Worm (Caenorhabditis elegans): ENCODE measurements around the gene C35A5.8.

C35A5.8 gene

ce11 chrV:10571523-10571922 is 45.8 kb upstream of the C35A5.8 start:
- peak in 1 of 2 experiments; percentile 18 for TF ChIP-seq lin-35 (GFP tag; optimal IDR thresholded peaks at IDR 0.05)
- peak; percentile 2 for TF ChIP-seq nhr-20 (tag; optimal IDR thresholded peaks at IDR 0.05)
- TF ChIP-seq zag-1 (tag; optimal IDR thresholded peaks at IDR 0.05): no peak
- TF ChIP-seq lin-14 (GFP tag; optimal IDR thresholded peaks at IDR 0.05): peak; percentile 59
- no peak for TF ChIP-seq ets-5 (GFP tag; IDR thresholded peaks at IDR 0.05)
- TF ChIP-seq elt-3 (tag; optimal IDR thresholded peaks at IDR 0.05): peak in 2 of 6 experiments; percentile 44 to 65
- peak in 1 of 2 experiments; percentile 2 for TF ChIP-seq lsy-2 (tag; optimal IDR thresholded peaks at IDR 0.05)
- no peak for TF ChIP-seq grh-1 (GFP tag; IDR thresholded peaks at IDR 0.05)
- no peak for TF ChIP-seq mep-1 (tag; optimal IDR thresholded peaks at IDR 0.05)
- TF ChIP-seq nhr-85 (tag): peak; percentile 76
- TF ChIP-seq ztf-11 (tag; optimal IDR thresholded peaks at IDR 0.05): no peak
- TF ChIP-seq blmp-1 (tag; optimal IDR thresholded peaks at IDR 0.05): peak; percentile 70

- no peak for TF ChIP-seq lin-14 (GFP tag; optimal IDR thresholded peaks at IDR 0.05)
- no peak for TF ChIP-seq vab-15 (tag; optimal IDR thresholded peaks at IDR 0.05)
These were observed 42.8 kb upstream of the C35A5.8 start for ce11 chrV:10568496-10568895.

ce11 chrV:10564830-10565365 is 39.2 kb upstream of the C35A5.8 start, which contains the start of gene cat-4:
cat-4 (plus strand) TSS chrV:10564880.
- TF ChIP-seq elt-2 (tag; optimal IDR thresholded peaks at IDR 0.05) (peak; percentile 80), ceh-82 (tag; optimal IDR thresholded peaks at IDR 0.05) (no peak), mep-1 (tag; optimal IDR thresholded peaks at IDR 0.05) (no peak), ceh-8 (GFP tag; optimal IDR thresholded peaks at IDR 0.05) (no peak), efl-3 (GFP tag; optimal IDR thresholded peaks at IDR 0.05) (no peak), ces-1 (GFP tag; optimal IDR thresholded peaks at IDR 0.05) (no peak), unc-98 (GFP tag; IDR thresholded peaks at IDR 0.05) (no peak), isw-1 (GFP tag; IDR thresholded peaks at IDR 0.05) (no peak)

ce11 chrV:10564140-10564539 is 38.4 kb upstream of the C35A5.8 start:
- no peak for TF ChIP-seq unc-130 (tag; optimal IDR thresholded peaks at IDR 0.05)
- no peak for TF ChIP-seq efl-1 (optimal IDR thresholded peaks at IDR 0.05)
- peak in 1 of 2 experiments; percentile 81 for TF ChIP-seq efl-1 (GFP tag; optimal IDR thresholded peaks at IDR 0.05 in 1 of 2)
- TF ChIP-seq nhr-85 (tag): peak; percentile 48
- TF ChIP-seq alr-1 (tag; optimal IDR thresholded peaks at IDR 0.05; ENCODE audit: borderline replicate concordance): no peak
- no peak for TF ChIP-seq C34B4.2 (tag; optimal IDR thresholded peaks at IDR 0.05)
- TF ChIP-seq ama-1 (optimal IDR thresholded peaks at IDR 0.05): no peak
- TF ChIP-seq tbx-2 (tag; optimal IDR thresholded peaks at IDR 0.05): no peak
- TF ChIP-seq elt-3 (tag; optimal IDR thresholded peaks at IDR 0.05): peak in 1 of 6 experiments; percentile 35
- TF ChIP-seq blmp-1 (tag; optimal IDR thresholded peaks at IDR 0.05): peak; percentile 84
- TF ChIP-seq hlh-17 (GFP tag; optimal IDR thresholded peaks at IDR 0.05; ENCODE audit: borderline replicate concordance): no peak
- TF ChIP-seq unc-62 (GFP tag; optimal IDR thresholded peaks at IDR 0.05): no peak

ce11 chrV:10562817-10563216 is 37.1 kb upstream of the C35A5.8 start:
- TF ChIP-seq F16B12.6 (tag; optimal IDR thresholded peaks at IDR 0.05): no peak
- TF ChIP-seq unc-30 (tag; optimal IDR thresholded peaks at IDR 0.05): no peak
- no peak for TF ChIP-seq fos-1 (tag; optimal IDR thresholded peaks at IDR 0.05)
- no peak for TF ChIP-seq aha-1 (tag; optimal IDR thresholded peaks at IDR 0.05)
- TF ChIP-seq C04F5.9 (tag; optimal IDR thresholded peaks at IDR 0.05): no peak
- no peak for TF ChIP-seq irx-1 (tag; optimal IDR thresholded peaks at IDR 0.05)
- TF ChIP-seq elt-2 (tag; optimal IDR thresholded peaks at IDR 0.05): peak; percentile 52

Data from whole organism, L1 larva.